Fruit fly (Drosophila melanogaster): ENCODE data around the gene CG33322.
A peak's percentile ranks its signal among the peaks of the same experiment; 100 is the strongest.

CG33322 gene

DNA sequence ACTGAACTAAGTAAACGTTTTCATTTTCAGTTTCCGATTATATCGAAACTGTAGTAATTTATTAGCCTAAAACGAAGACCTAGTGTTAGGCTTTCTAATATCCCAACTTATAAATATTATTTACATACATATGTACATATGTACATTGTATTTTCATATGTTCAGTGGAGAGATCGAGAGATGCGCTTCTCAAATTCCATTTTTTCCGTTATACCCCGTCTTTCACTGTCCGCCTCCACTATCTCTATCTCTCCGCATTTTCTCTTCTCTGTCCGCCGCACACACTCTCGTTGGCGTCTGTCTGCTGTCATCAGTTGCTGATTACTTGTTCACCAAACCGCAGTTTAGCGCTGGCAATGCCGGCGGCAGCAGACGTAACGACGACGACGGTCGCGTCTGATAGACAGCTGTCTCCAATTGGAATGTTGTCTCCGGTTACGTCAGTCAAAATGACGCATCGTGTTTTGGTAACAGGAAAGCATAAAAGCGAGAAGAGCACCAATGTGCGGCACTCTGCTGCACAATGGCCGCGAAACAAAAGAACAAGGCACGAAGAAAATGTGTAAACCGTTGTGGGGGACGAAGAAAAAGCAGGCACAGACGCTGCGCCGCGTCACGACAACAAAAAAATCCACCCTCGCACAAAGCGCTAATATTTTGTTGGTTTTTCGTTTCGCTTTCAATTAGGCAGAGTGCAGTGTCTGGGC, 6.6 kb upstream of the CG33322 start, which contains the start of gene CG9331 (continued):
- no peak for TF ChIP-seq CG6654 (GFP tag; optimal IDR thresholded peaks at IDR 0.05)
- TF ChIP-seq CG10147 (GFP tag; optimal IDR thresholded peaks at IDR 0.05), result no peak
- TF ChIP-seq Dp (GFP tag; optimal IDR thresholded peaks at IDR 0.05), result no peak
- no peak for TF ChIP-seq lola (GFP tag; optimal IDR thresholded peaks at IDR 0.05)
- no peak for TF ChIP-seq ase (GFP tag; IDR thresholded peaks at IDR 0.05)
- peak; percentile 59; the same call in 2 of the 3 replicates for TF ChIP-seq CG34224 (GFP tag; IDR thresholded peaks at IDR 0.05; ENCODE audit: partially characterized antibody)
- TF ChIP-seq CG3065 (GFP tag; optimal IDR thresholded peaks at IDR 0.05), result no peak
- no peak for TF ChIP-seq pho (GFP tag; optimal IDR thresholded peaks at IDR 0.05)
- no peak for TF ChIP-seq ash1 (GFP tag; optimal IDR thresholded peaks at IDR 0.05)
- no peak for TF ChIP-seq CG11093 (GFP tag; IDR thresholded peaks at IDR 0.05)
- no peak for TF ChIP-seq trem (tag; optimal IDR thresholded peaks at IDR 0.05)
- TF ChIP-seq Fer1 (GFP tag; optimal IDR thresholded peaks at IDR 0.05), result no peak
- TF ChIP-seq NfI (GFP tag; optimal IDR thresholded peaks at IDR 0.05), result no peak
- peak; percentile 77; the same call in 2 of the 3 replicates for TF ChIP-seq ci (GFP tag; IDR thresholded peaks at IDR 0.05)
- TF ChIP-seq seq (GFP tag; IDR thresholded peaks at IDR 0.05), result no peak
- no peak for TF ChIP-seq hth (optimal IDR thresholded peaks at IDR 0.05)
- no peak for TF ChIP-seq trh (GFP tag; optimal IDR thresholded peaks at IDR 0.05)
- TF ChIP-seq CG12769 (tag; optimal IDR thresholded peaks at IDR 0.05), result peak; percentile 33
- TF ChIP-seq CG11398 (GFP tag; optimal IDR thresholded peaks at IDR 0.05), result no peak
- TF ChIP-seq odd (GFP tag; optimal IDR thresholded peaks at IDR 0.05), result no peak
- TF ChIP-seq CG9876 (GFP tag; optimal IDR thresholded peaks at IDR 0.05), result no peak
- TF ChIP-seq ATbp (GFP tag; optimal IDR thresholded peaks at IDR 0.05), result no peak
- TF ChIP-seq Atf3 (GFP tag; optimal IDR thresholded peaks at IDR 0.05), result no peak
- TF ChIP-seq ewg (GFP tag; optimal IDR thresholded peaks at IDR 0.05), result no peak
- no peak for TF ChIP-seq CG3281 (GFP tag; optimal IDR thresholded peaks at IDR 0.05)
- peak; percentile 53; the same call in 1 of the 2 replicates for TF ChIP-seq Bgb (GFP tag; IDR thresholded peaks at IDR 0.05; ENCODE audit: partially characterized antibody)
- no peak for TF ChIP-seq nmo (GFP tag; optimal IDR thresholded peaks at IDR 0.05)
- no peak for TF ChIP-seq Ets65A (GFP tag)
- no peak for TF ChIP-seq fd3F (GFP tag; optimal IDR thresholded peaks at IDR 0.05)
- peak; percentile 65; the same call in 2 of the 3 replicates for TF ChIP-seq Opbp (GFP tag; IDR thresholded peaks at IDR 0.05; ENCODE audit: partially characterized antibody)
- no peak for TF ChIP-seq toy (GFP tag; IDR thresholded peaks at IDR 0.05)
- no peak for TF ChIP-seq lilli (GFP tag; optimal IDR thresholded peaks at IDR 0.05)
- TF ChIP-seq caup (GFP tag; optimal IDR thresholded peaks at IDR 0.05; ENCODE audit: severe bottlenecking), result no peak
- no peak for TF ChIP-seq Ssrp (tag; optimal IDR thresholded peaks at IDR 0.05)
- peak; percentile 15 for TF ChIP-seq CG13894 (tag; optimal IDR thresholded peaks at IDR 0.05)
- TF ChIP-seq BtbVII (GFP tag; optimal IDR thresholded peaks at IDR 0.05), result no peak
- TF ChIP-seq CG2120 (GFP tag; optimal IDR thresholded peaks at IDR 0.05), result no peak
- TF ChIP-seq dysf (GFP tag; IDR thresholded peaks at IDR 0.05), result no peak
- TF ChIP-seq CG5245 (GFP tag; optimal IDR thresholded peaks at IDR 0.05), result no peak
- TF ChIP-seq phol (tag; optimal IDR thresholded peaks at IDR 0.05), result no peak
- no peak for TF ChIP-seq h (optimal IDR thresholded peaks at IDR 0.05)
- no peak for TF ChIP-seq cwo (GFP tag; optimal IDR thresholded peaks at IDR 0.05)
- no peak for TF ChIP-seq CG6765 (GFP tag; optimal IDR thresholded peaks at IDR 0.05)
- TF ChIP-seq Neu2 (GFP tag; optimal IDR thresholded peaks at IDR 0.05; ENCODE audit: borderline replicate concordance), result no peak
- peak; percentile 55 to 66 for TF ChIP-seq Trl (optimal IDR thresholded peaks at IDR 0.05)
- TF ChIP-seq Trl (GFP tag; optimal IDR thresholded peaks at IDR 0.05), result no peak
- TF ChIP-seq CG9215 (GFP tag; IDR thresholded peaks at IDR 0.05), result peak; percentile 84
- no peak for TF ChIP-seq CG8944 (GFP tag; optimal IDR thresholded peaks at IDR 0.05)
- peak; percentile 21 for TF ChIP-seq pb (GFP tag; optimal IDR thresholded peaks at IDR 0.05)
- TF ChIP-seq chinmo (GFP tag; IDR thresholded peaks at IDR 0.05; ENCODE audit: partially characterized antibody), result peak; percentile 77; the same call in 2 of the 4 replicates

All from whole organism, embryonic.